Fruit fly (Drosophila melanogaster) whole organism, embryonic: ENCODE results near the gene CG11695.

Experiments
- Asciz ChIP-seq: fragments of 200-800 bp; sonication (Bioruptor generic); optimal IDR thresholded peaks from 2 replicates; lab custom pipeline; 2017; ENCODE audit warnings: missing biosample characterization, mild to moderate bottlenecking, missing genetic modification characterization, missing genetic modification reagents
- BEAF-32 ChIP-seq: fragments of 200-800 bp; sonication (Bioruptor generic); optimal IDR thresholded peaks from 3 replicates; lab custom pipeline; 2017; ENCODE audit warnings: missing biosample characterization, missing genetic modification characterization, mild to moderate bottlenecking, moderate library complexity, missing genetic modification reagents
- Bgb ChIP-seq: fragments of 200-800 bp; sonication (Bioruptor generic); IDR thresholded peaks from 2 replicates; pipeline ENCODE4 v1.3.6; 2022; ENCODE audit warnings: missing biosample characterization, missing genetic modification characterization; ENCODE audit not compliant: partially characterized antibody
- CG10267 ChIP-seq: fragments of 200-800 bp; sonication (Bioruptor generic); optimal IDR thresholded peaks from 2 replicates; lab custom pipeline; 2018; ENCODE audit warnings: missing biosample characterization, mild to moderate bottlenecking, missing genetic modification characterization, moderate library complexity
- CG10543 ChIP-seq: fragments of 200-800 bp; sonication (Bioruptor generic); optimal IDR thresholded peaks from 3 replicates; lab custom pipeline; 2017; ENCODE audit warnings: missing biosample characterization, mild to moderate bottlenecking, missing genetic modification characterization, moderate library complexity
- CG10959 ChIP-seq: fragments of 200-800 bp; sonication (Bioruptor generic); IDR thresholded peaks from 2 replicates; pipeline ENCODE4 v1.3.6; 2022; ENCODE audit warnings: missing biosample characterization, missing genetic modification characterization
- CG11723 ChIP-seq: fragments of 200-800 bp; sonication (Bioruptor generic); optimal IDR thresholded peaks from 2 replicates; lab custom pipeline; 2017; ENCODE audit warnings: missing biosample characterization, mild to moderate bottlenecking, missing genetic modification characterization
- CG13424 ChIP-seq: fragments of 200-800 bp; sonication (Bioruptor generic); optimal IDR thresholded peaks from 2 replicates; lab custom pipeline; 2019; ENCODE audit warnings: missing biosample characterization, mild to moderate bottlenecking, missing genetic modification characterization, moderate library complexity
- CG14667 ChIP-seq: fragments of 200-800 bp; sonication (Bioruptor generic); IDR thresholded peaks from 2 replicates; pipeline ENCODE4 v1.3.6; 2022; ENCODE audit warnings: missing biosample characterization, missing genetic modification characterization
- CG15269 ChIP-seq: fragments of 200-800 bp; sonication (Bioruptor generic); optimal IDR thresholded peaks from 2 replicates; lab custom pipeline; 2018; ENCODE audit warnings: missing biosample characterization, mild to moderate bottlenecking, missing genetic modification characterization, moderate library complexity
- CG1602 ChIP-seq: fragments of 200-800 bp; sonication (Bioruptor generic); optimal IDR thresholded peaks from 3 replicates; lab custom pipeline; 2016; ENCODE audit warnings: missing biosample characterization, missing genetic modification characterization
- CG17328 ChIP-seq: fragments of 200-800 bp; sonication (Bioruptor generic); IDR thresholded peaks from 2 replicates; pipeline ENCODE4 v1.3.6; 2022; ENCODE audit warnings: missing biosample characterization, missing genetic modification characterization
- CG2712 ChIP-seq: fragments of 200-800 bp; optimal IDR thresholded peaks from 3 replicates; lab custom pipeline; 2019; ENCODE audit warnings: missing biosample characterization, mild to moderate bottlenecking, missing genetic modification characterization, moderate library complexity
- CG3065 ChIP-seq: fragments of 200-800 bp; sonication (Bioruptor generic); optimal IDR thresholded peaks from 2 replicates; lab custom pipeline; 2016; ENCODE audit warnings: missing biosample characterization, missing genetic modification characterization
- CG3281 ChIP-seq: fragments of 200-800 bp; sonication (Bioruptor generic); optimal IDR thresholded peaks from 3 replicates; lab custom pipeline; 2017; ENCODE audit warnings: missing biosample characterization, mild to moderate bottlenecking, missing genetic modification characterization
- CG34376 ChIP-seq: fragments of 200-800 bp; sonication (Bioruptor generic); optimal IDR thresholded peaks from 2 replicates; lab custom pipeline; 2018; ENCODE audit warnings: missing biosample characterization, mild to moderate bottlenecking, missing genetic modification characterization
- CG6654 ChIP-seq: fragments of 200-800 bp; sonication (Bioruptor generic); optimal IDR thresholded peaks from 2 replicates; lab custom pipeline; 2017; ENCODE audit warnings: missing biosample characterization, mild to moderate bottlenecking, missing genetic modification characterization
- CG6765 ChIP-seq: fragments of 200-800 bp; sonication (Bioruptor generic); optimal IDR thresholded peaks from 3 replicates; lab custom pipeline; 2017; ENCODE audit warnings: missing biosample characterization, mild to moderate bottlenecking, missing genetic modification characterization
- CG7963 ChIP-seq: fragments of 200-800 bp; sonication (Bioruptor generic); IDR thresholded peaks from 3 replicates; pipeline ENCODE4 v1.3.6; 2022; ENCODE audit warnings: missing biosample characterization, missing genetic modification characterization; ENCODE audit not compliant: partially characterized antibody
- CG8281 ChIP-seq: fragments of 200-800 bp; sonication (Bioruptor generic); optimal IDR thresholded peaks from 2 replicates; lab custom pipeline; 2018; ENCODE audit warnings: missing biosample characterization, mild to moderate bottlenecking, missing genetic modification characterization, moderate library complexity
- CG8478 ChIP-seq: fragments of >200 bp; optimal IDR thresholded peaks from 2 replicates; lab custom pipeline; 2018
- CG8765 ChIP-seq: fragments of 200-800 bp; sonication (Bioruptor generic); IDR thresholded peaks from 2 replicates; pipeline ENCODE4 v1.3.6; 2022; ENCODE audit warnings: missing biosample characterization, missing genetic modification characterization
- Dip3 ChIP-seq: fragments of 200-800 bp; sonication (Bioruptor generic); optimal IDR thresholded peaks from 3 replicates; lab custom pipeline; 2016; ENCODE audit warnings: missing biosample characterization, missing genetic modification characterization
- Doc2 ChIP-seq: fragments of 200-800 bp; sonication (Bioruptor generic); IDR thresholded peaks from 2 replicates; pipeline ENCODE4 v1.3.6; 2022; ENCODE audit warnings: missing biosample characterization, missing genetic modification characterization
- HLH4C ChIP-seq: fragments of 200-800 bp; sonication (Bioruptor generic); IDR thresholded peaks from 3 replicates; pipeline ENCODE4 v1.3.6; 2022; ENCODE audit warnings: missing biosample characterization, missing genetic modification characterization; ENCODE audit not compliant: partially characterized antibody
- Hr3 ChIP-seq: fragments of 200-800 bp; sonication (Bioruptor generic); optimal IDR thresholded peaks from 3 replicates; lab custom pipeline; 2016; ENCODE audit warnings: missing biosample characterization, missing genetic modification characterization
- Hr51 ChIP-seq, 2 experiments: fragments of 200-800 bp; sonication (Bioruptor generic); optimal IDR thresholded peaks; 2 replicates in 1 of 2; 3 replicates in 1 of 2; lab custom pipeline; 2016 to 2018; ENCODE audit warnings: missing biosample characterization in 2 of 2, missing genetic modification characterization in 2 of 2, mild to moderate bottlenecking in 1 of 2, moderate library complexity in 1 of 2
- Mad ChIP-seq: fragments of 200-800 bp; sonication (Bioruptor generic); optimal IDR thresholded peaks from 2 replicates; lab custom pipeline; 2016; ENCODE audit warnings: missing biosample characterization, missing genetic modification characterization
- Myb ChIP-seq: fragments of 200-800 bp; sonication (Bioruptor generic); optimal IDR thresholded peaks from 2 replicates; lab custom pipeline; 2016; ENCODE audit warnings: missing biosample characterization, missing genetic modification characterization
- NK7.1 ChIP-seq: fragments of 200-800 bp; sonication (Bioruptor generic); optimal IDR thresholded peaks from 3 replicates; lab custom pipeline; 2016; ENCODE audit warnings: missing biosample characterization, missing genetic modification characterization
- Oli ChIP-seq: fragments of 200-800 bp; sonication (Bioruptor generic); optimal IDR thresholded peaks from 2 replicates; lab custom pipeline; 2018; ENCODE audit warnings: missing biosample characterization, mild to moderate bottlenecking, missing genetic modification characterization, moderate library complexity
- Pdp1 ChIP-seq, 2 experiments: fragments of 200-800 bp; sonication (Bioruptor generic); optimal IDR thresholded peaks; 3 replicates each; lab custom pipeline; 2016; ENCODE audit warnings: missing biosample characterization in 2 of 2, missing genetic modification characterization in 2 of 2, mild to moderate bottlenecking in 1 of 2, moderate library complexity in 1 of 2
- Sox100B ChIP-seq: fragments of 200-800 bp; sonication (Bioruptor generic); optimal IDR thresholded peaks from 3 replicates; lab custom pipeline; 2018; ENCODE audit warnings: missing biosample characterization, mild to moderate bottlenecking, missing genetic modification characterization
- Xrp1 ChIP-seq: fragments of 200-800 bp; sonication (Bioruptor generic); IDR thresholded peaks from 2 replicates; pipeline ENCODE4 v1.3.6; 2022; ENCODE audit warnings: missing biosample characterization, missing genetic modification characterization
- aop ChIP-seq: fragments of 200-800 bp; sonication (Bioruptor generic); IDR thresholded peaks from 2 replicates; pipeline ENCODE4 v1.3.6; 2022; ENCODE audit warnings: missing biosample characterization, missing genetic modification characterization
- bsh ChIP-seq, 2 experiments: fragments of 200-800 bp; sonication (Bioruptor generic); optimal IDR thresholded peaks; 2 replicates each; lab custom pipeline; 2017 to 2018; ENCODE audit warnings: mild to moderate bottlenecking in 2 of 2, missing biosample characterization in 2 of 2, missing genetic modification characterization in 2 of 2, moderate library complexity in 1 of 2
- croc ChIP-seq: fragments of 200-800 bp; sonication (Bioruptor generic); conservative IDR thresholded peaks from 3 replicates; pipeline ENCODE4 v1.3.6; 2022; ENCODE audit warnings: missing biosample characterization, missing genetic modification characterization
- gcm ChIP-seq: fragments of 200-800 bp; sonication (Bioruptor generic); optimal IDR thresholded peaks from 2 replicates; lab custom pipeline; 2019; ENCODE audit warnings: missing biosample characterization, mild to moderate bottlenecking, missing genetic modification characterization, moderate library complexity
- grau ChIP-seq: fragments of 200-800 bp; optimal IDR thresholded peaks from 3 replicates; lab custom pipeline; 2019; ENCODE audit warnings: missing biosample characterization, mild to moderate bottlenecking, missing genetic modification characterization, moderate library complexity
- maf-S ChIP-seq: fragments of 200-800 bp; sonication (Bioruptor generic); optimal IDR thresholded peaks from 2 replicates; lab custom pipeline; 2016; ENCODE audit warnings: missing biosample characterization, missing genetic modification characterization
- mirr ChIP-seq: fragments of 200-800 bp; sonication (Bioruptor generic); optimal IDR thresholded peaks from 3 replicates; lab custom pipeline; 2018; ENCODE audit warnings: missing biosample characterization, mild to moderate bottlenecking, missing genetic modification characterization
- nau ChIP-seq: fragments of 200-800 bp; sonication (Bioruptor generic); optimal IDR thresholded peaks from 3 replicates; lab custom pipeline; 2017; ENCODE audit warnings: missing biosample characterization, mild to moderate bottlenecking, missing genetic modification characterization, missing genetic modification reagents
- phol ChIP-seq: fragments of 200-800 bp; sonication (Bioruptor generic); optimal IDR thresholded peaks from 3 replicates; lab custom pipeline; 2018; ENCODE audit warnings: missing biosample characterization, mild to moderate bottlenecking, missing genetic modification characterization, moderate library complexity
- psq ChIP-seq: fragments of 200-800 bp; sonication (Bioruptor generic); optimal IDR thresholded peaks from 2 replicates; lab custom pipeline; 2017; ENCODE audit warnings: missing biosample characterization, missing genetic modification characterization
- row ChIP-seq: fragments of 200-800 bp; sonication (Bioruptor generic); IDR thresholded peaks from 3 replicates; pipeline ENCODE4 v1.3.6; 2022; ENCODE audit warnings: missing biosample characterization, missing genetic modification characterization
- sisA ChIP-seq: fragments of 200-800 bp; sonication (Bioruptor generic); IDR thresholded peaks from 2 replicates; pipeline ENCODE4 v1.3.6; 2022; ENCODE audit warnings: missing biosample characterization, missing genetic modification characterization
- unc-4 ChIP-seq: fragments of 200-800 bp; sonication (Bioruptor generic); IDR thresholded peaks from 2 replicates; pipeline ENCODE4 v1.3.6; 2022; ENCODE audit warnings: missing biosample characterization, missing genetic modification characterization; ENCODE audit not compliant: partially characterized antibody
- zf30C ChIP-seq: fragments of 200-800 bp; sonication (Bioruptor generic); optimal IDR thresholded peaks from 3 replicates; lab custom pipeline; 2018; ENCODE audit warnings: missing biosample characterization, mild to moderate bottlenecking, missing genetic modification characterization

The CG11695 gene

DNA sequence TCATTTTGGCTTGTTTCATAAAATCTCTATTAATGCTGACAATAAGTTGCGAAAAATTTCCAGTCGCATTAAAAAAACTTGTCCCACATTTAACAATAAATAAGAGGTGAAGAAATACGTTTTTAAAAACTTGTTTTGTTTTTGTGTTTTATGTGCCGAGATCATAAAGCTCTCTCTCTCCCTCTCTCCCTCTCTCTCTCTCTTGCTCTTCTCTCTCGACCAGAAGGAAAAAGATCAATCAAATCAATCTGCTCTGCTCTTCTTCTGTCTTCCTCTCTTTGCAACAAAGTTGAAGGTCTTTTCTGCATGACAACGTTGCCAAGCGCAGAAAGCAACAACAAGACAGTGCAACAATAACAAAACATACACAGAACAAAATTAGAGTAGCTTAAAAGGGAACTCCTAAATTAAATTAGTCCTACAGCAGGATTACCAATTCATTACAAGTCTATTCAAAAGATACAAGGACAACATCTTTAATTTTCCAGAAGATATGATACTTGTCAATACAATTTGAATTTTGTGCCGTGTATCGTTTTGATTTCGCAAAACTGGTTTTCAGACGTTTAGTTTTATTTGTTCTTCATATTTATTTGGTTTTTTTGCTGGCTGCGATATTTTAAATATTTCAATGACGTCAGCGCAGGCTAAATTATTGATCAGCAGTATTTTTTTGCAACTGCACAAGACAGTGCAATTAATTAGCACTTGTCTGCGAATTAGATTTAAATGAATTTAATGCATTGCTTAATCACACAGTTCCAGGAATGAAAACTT, 46.2 kb downstream of the CG11695 start (continued):
- TF ChIP-seq psq (GFP tag; lab: Kevin White, UChicago) (no peak), CG8478 (no peak), Mad (peak; percentile 53), CG3065 (GFP tag; lab: Kevin White, UChicago) (no peak), zf30C (no peak), CG34376 (peak; percentile 21), Hr51 (GFP tag; optimal IDR thresholded peaks at IDR 0.05; lab: Kevin White, UChicago) (peak; percentile 31 to 87), phol (peak; percentile 61), Sox100B (GFP tag; lab: Kevin White, UChicago) (peak; percentile 51), CG7963 (GFP tag; lab: Robert Waterston, UW) (no peak), CG3281 (GFP tag; lab: Kevin White, UChicago) (peak; percentile 70), CG10543 (GFP tag; lab: Kevin White, UChicago) (no peak), Xrp1 (peak; percentile 74), Doc2 (GFP tag; lab: Robert Waterston, UW) (no peak; the same call in 1 of the 2 replicates), CG10959 (GFP tag; lab: Robert Waterston, UW) (peak; percentile 22; the same call in 1 of the 2 replicates), HLH4C (GFP tag; lab: Robert Waterston, UW) (no peak), CG13424 (tag; lab: Kevin White, UChicago) (peak; percentile 82), CG1602 (GFP tag; lab: Kevin White, UChicago) (peak; percentile 46), croc (peak; percentile 42; the same call in 2 of the 3 replicates), CG8765 (GFP tag; lab: Robert Waterston, UW) (peak; percentile 13; the same call in 1 of the 2 replicates), CG14667 (GFP tag; lab: Robert Waterston, UW) (peak; percentile 60), CG15269 (tag; lab: Kevin White, UChicago) (peak; percentile 90), CG2712 (tag; lab: Kevin White, UChicago) (peak; percentile 60), bsh (GFP tag; optimal IDR thresholded peaks at IDR 0.05; lab: Kevin White, UChicago) (peak; percentile 63 to 93), unc-4 (GFP tag; lab: Robert Waterston, UW) (no peak), Oli (tag; lab: Kevin White, UChicago) (peak; percentile 73), Bgb (GFP tag; lab: Robert Waterston, UW) (no peak), BEAF-32 (GFP tag; lab: Kevin White, UChicago) (no peak), Pdp1 (GFP tag; optimal IDR thresholded peaks at IDR 0.05; lab: Kevin White, UChicago) (peak in 1 of 2 experiments; percentile 72), Myb (peak; percentile 47), Dip3 (GFP tag; lab: Kevin White, UChicago) (peak; percentile 80), aop (GFP tag; lab: Robert Waterston, UW) (no peak), grau (tag; lab: Kevin White, UChicago) (peak; percentile 77), CG6765 (GFP tag; lab: Kevin White, UChicago) (peak; percentile 68), CG10267 (tag; lab: Kevin White, UChicago) (peak; percentile 44), CG6654 (GFP tag; lab: Kevin White, UChicago) (no peak), nau (GFP tag; lab: Kevin White, UChicago) (peak; percentile 9), gcm (GFP tag; lab: Kevin White, UChicago) (peak; percentile 42), CG17328 (GFP tag; lab: Robert Waterston, UW) (peak; percentile 73), Asciz (GFP tag; lab: Kevin White, UChicago) (peak; percentile 44), mirr (GFP tag; lab: Kevin White, UChicago) (peak; percentile 57), CG8281 (tag; lab: Kevin White, UChicago) (peak; percentile 26), CG11723 (no peak), Hr3 (GFP tag; lab: Kevin White, UChicago) (peak; percentile 53), maf-S (GFP tag; lab: Kevin White, UChicago) (peak; percentile 63), sisA (GFP tag; lab: Robert Waterston, UW) (peak; percentile 77), row (peak; percentile 80), NK7.1 (GFP tag; lab: Kevin White, UChicago) (peak; percentile 70)
